Worm (Caenorhabditis elegans) whole organism, early embryonic: Measurements from ENCODE around the gene nhr-256.
A peak's percentile ranks its signal among the peaks of the same experiment; 100 is the strongest.

Experiments
- B0310.2 ChIP-seq: sonication (generic microtip); optimal IDR thresholded peaks from 2 replicates; lab custom pipeline; 2016; ENCODE audit warnings: mild to moderate bottlenecking, missing genetic modification characterization, missing compliant biosample characterization
- F13C5.2 ChIP-seq: sonication (generic microtip); optimal IDR thresholded peaks from 2 replicates; lab custom pipeline; 2017; ENCODE audit warnings: mild to moderate bottlenecking, missing genetic modification characterization, inconsistent platforms, missing compliant biosample characterization
- aly-1 ChIP-seq: sonication (generic microtip); optimal IDR thresholded peaks from 2 replicates; lab custom pipeline; 2016; ENCODE audit warnings: missing genetic modification characterization, missing compliant biosample characterization
- ama-1 ChIP-seq: fragments of 150-350 bp; optimal IDR thresholded peaks from 2 replicates; lab custom pipeline; 2014
- ceh-13 ChIP-seq: fragments of 200-800 bp; sonication (Bioruptor generic); optimal IDR thresholded peaks from 2 replicates; lab custom pipeline; 2018; ENCODE audit warnings: mild to moderate bottlenecking, missing genetic modification characterization, missing compliant biosample characterization
- ceh-36 ChIP-seq: sonication (generic microtip); optimal IDR thresholded peaks from 2 replicates; lab custom pipeline; 2016; ENCODE audit warnings: missing genetic modification characterization, inconsistent platforms, missing compliant biosample characterization
- ets-7 ChIP-seq: sonication (generic microtip); optimal IDR thresholded peaks from 2 replicates; lab custom pipeline; 2016; ENCODE audit warnings: missing genotype, missing genetic modification characterization, missing compliant biosample characterization
- flt-1 ChIP-seq: fragments of 200-800 bp; sonication (Bioruptor generic); IDR thresholded peaks from 2 replicates; pipeline ENCODE4 v1.3.6; 2022; ENCODE audit warnings: missing genetic modification characterization, missing compliant biosample characterization
- hmbx-1 ChIP-seq: sonication (generic microtip); optimal IDR thresholded peaks from 2 replicates; lab custom pipeline; 2016; ENCODE audit warnings: mild to moderate bottlenecking, missing genetic modification characterization, missing compliant biosample characterization
- hmg-4 ChIP-seq: fragments of 200-800 bp; sonication (Bioruptor generic); optimal IDR thresholded peaks from 2 replicates; lab custom pipeline; 2018; ENCODE audit warnings: mild to moderate bottlenecking, missing genetic modification characterization, missing compliant biosample characterization
- hnd-1 ChIP-seq: sonication (generic microtip); optimal IDR thresholded peaks from 2 replicates; lab custom pipeline; 2016; ENCODE audit warnings: missing genetic modification characterization, missing compliant biosample characterization
- pes-1 ChIP-seq: fragments of 200-800 bp; sonication (Bioruptor generic); IDR thresholded peaks from 2 replicates; pipeline ENCODE4 v1.3.6; 2022; ENCODE audit warnings: missing genetic modification reagents, missing genetic modification characterization, missing compliant biosample characterization
- scrt-1 ChIP-seq: fragments of 200-800 bp; sonication (Bioruptor generic); IDR thresholded peaks from 2 replicates; pipeline ENCODE4 v1.3.6; 2022; ENCODE audit warnings: missing genetic modification characterization, missing compliant biosample characterization
- sea-1 ChIP-seq: fragments of 200-800 bp; sonication (Bioruptor generic); conservative IDR thresholded peaks from 2 replicates; pipeline ENCODE4 v1.3.6; 2022; ENCODE audit warnings: missing genetic modification characterization, missing compliant biosample characterization
- tbx-11 ChIP-seq: fragments of 200-800 bp; sonication (Bioruptor generic); IDR thresholded peaks from 2 replicates; pipeline ENCODE4 v1.3.6; 2022; ENCODE audit warnings: missing genetic modification characterization, missing compliant biosample characterization
- tbx-37 ChIP-seq: fragments of 200-800 bp; sonication (Bioruptor generic); conservative IDR thresholded peaks from 2 replicates; pipeline ENCODE4 v1.3.6; 2022; ENCODE audit warnings: missing genetic modification reagents, missing genetic modification characterization, missing compliant biosample characterization
- tra-4 ChIP-seq: sonication (generic microtip); optimal IDR thresholded peaks from 2 replicates; lab custom pipeline; 2017; ENCODE audit warnings: missing genetic modification characterization, missing compliant biosample characterization

The nhr-256 gene

ce11 chrV:1756856-1757255 is 13.3 kb downstream of the nhr-256 start, which contains the start of gene clec-204:
TSS of gene clec-204 (plus strand) at chrV:1757156.
- TF ChIP-seq ceh-13 (GFP tag; lab: Kevin White, UChicago) (no peak), aly-1 (tag; lab: Kevin White, UChicago) (no peak), scrt-1 (GFP tag; lab: Robert Waterston, UW) (no peak), flt-1 (no peak), hmbx-1 (tag; lab: Kevin White, UChicago) (no peak), ama-1 (lab: Kevin White, UChicago) (no peak), tbx-11 (GFP tag; lab: Robert Waterston, UW) (no peak), B0310.2 (tag; lab: Kevin White, UChicago) (no peak), ceh-36 (no peak), F13C5.2 (tag; lab: Kevin White, UChicago) (no peak), sea-1 (no peak), pes-1 (no peak), hmg-4 (GFP tag; lab: Kevin White, UChicago) (no peak), tbx-37 (GFP tag; lab: Robert Waterston, UW) (no peak), ets-7 (tag; lab: Kevin White, UChicago) (no peak), tra-4 (tag; lab: Kevin White, UChicago) (no peak), hnd-1 (tag; lab: Kevin White, UChicago) (no peak)

- TF ChIP-seq B0310.2 (tag; lab: Kevin White, UChicago) (no peak), ceh-13 (GFP tag; lab: Kevin White, UChicago) (no peak), aly-1 (tag; lab: Kevin White, UChicago) (no peak), tra-4 (tag; lab: Kevin White, UChicago) (no peak), flt-1 (no peak), hnd-1 (tag; lab: Kevin White, UChicago) (no peak), ets-7 (tag; lab: Kevin White, UChicago) (no peak), tbx-11 (GFP tag; lab: Robert Waterston, UW) (no peak), ama-1 (lab: Kevin White, UChicago) (no peak), hmbx-1 (tag; lab: Kevin White, UChicago) (no peak), hmg-4 (GFP tag; lab: Kevin White, UChicago) (no peak), sea-1 (no peak), tbx-37 (GFP tag; lab: Robert Waterston, UW) (no peak), ceh-36 (no peak), scrt-1 (GFP tag; lab: Robert Waterston, UW) (no peak), pes-1 (no peak), F13C5.2 (tag; lab: Kevin White, UChicago) (no peak)
These were observed 17.1 kb downstream of the nhr-256 start, which contains the start of gene clec-205 for ce11 chrV:1760682-1761081. TSS of gene clec-205 (plus strand) at chrV:1760893.

- no peak for TF ChIP-seq pes-1
- TF ChIP-seq ceh-13 (GFP tag; lab: Kevin White, UChicago), result no peak
- no peak for TF ChIP-seq F13C5.2 (tag; lab: Kevin White, UChicago)
- TF ChIP-seq ceh-36, result no peak
- TF ChIP-seq tra-4 (tag; lab: Kevin White, UChicago), result no peak
- TF ChIP-seq tbx-11 (GFP tag; lab: Robert Waterston, UW), result no peak
- no peak for TF ChIP-seq flt-1
- no peak for TF ChIP-seq ets-7 (tag; lab: Kevin White, UChicago)
- no peak for TF ChIP-seq ama-1 (lab: Kevin White, UChicago)
- no peak for TF ChIP-seq sea-1
- no peak for TF ChIP-seq tbx-37 (GFP tag; lab: Robert Waterston, UW)
These were observed 23.9 kb downstream of the nhr-256 start for ce11 chrV:1767427-1767826.

- no peak for TF ChIP-seq hmbx-1 (tag; lab: Kevin White, UChicago)
These were observed 28.2 kb downstream of the nhr-256 start, which contains the start of gene dhs-13 for ce11 chrV:1771727-1772126. TSS of gene dhs-13 (minus strand) at chrV:1771734.

ce11 chrV:1773120-1773519 is 29.5 kb downstream of the nhr-256 start:
- TF ChIP-seq aly-1 (tag; lab: Kevin White, UChicago) (no peak), scrt-1 (GFP tag; lab: Robert Waterston, UW) (no peak), pes-1 (no peak), hnd-1 (tag; lab: Kevin White, UChicago) (no peak), ceh-36 (no peak), F13C5.2 (tag; lab: Kevin White, UChicago) (peak; percentile 11), hmg-4 (GFP tag; lab: Kevin White, UChicago) (no peak), ama-1 (lab: Kevin White, UChicago) (no peak)

ce11 chrV:1774874-1775589 is 31.5 kb downstream of the nhr-256 start, which contains the start of gene F36H9.7:
TSS of gene F36H9.7 (minus strand) at chrV:1774924.
- TF ChIP-seq flt-1, result no peak
- no peak for TF ChIP-seq B0310.2 (tag; lab: Kevin White, UChicago)
- no peak for TF ChIP-seq hnd-1 (tag; lab: Kevin White, UChicago)
- TF ChIP-seq tbx-11 (GFP tag; lab: Robert Waterston, UW), result no peak
- no peak for TF ChIP-seq ceh-13 (GFP tag; lab: Kevin White, UChicago)
- no peak for TF ChIP-seq aly-1 (tag; lab: Kevin White, UChicago)
- no peak for TF ChIP-seq ama-1 (lab: Kevin White, UChicago)
- no peak for TF ChIP-seq ceh-36
- no peak for TF ChIP-seq tra-4 (tag; lab: Kevin White, UChicago)
- TF ChIP-seq scrt-1 (GFP tag; lab: Robert Waterston, UW), result no peak
- no peak for TF ChIP-seq ets-7 (tag; lab: Kevin White, UChicago)
- no peak for TF ChIP-seq hmg-4 (GFP tag; lab: Kevin White, UChicago)

- no peak for TF ChIP-seq hnd-1 (tag; lab: Kevin White, UChicago)
- TF ChIP-seq flt-1, result no peak
These were observed 35.6 kb downstream of the nhr-256 start, which contains the start of gene F36H9.4 for ce11 chrV:1779136-1779535. TSS of gene F36H9.4 (minus strand) at chrV:1779236.
